Fruit fly (Drosophila melanogaster): Measurements from ENCODE around the gene PNUTS.

The PNUTS gene

dm6 chr2L:866950-867744, 3.1 kb upstream of the PNUTS start (continued):
- peak; percentile 92 for TF ChIP-seq Atf6 (GFP tag; IDR thresholded peaks at IDR 0.05)
- peak; percentile 12; the same call in 1 of the 2 replicates for TF ChIP-seq CG13287 (GFP tag; IDR thresholded peaks at IDR 0.05; ENCODE audit: partially characterized antibody)
- TF ChIP-seq slp2 (GFP tag; optimal IDR thresholded peaks at IDR 0.05) = peak; percentile 87
- TF ChIP-seq CG2678 (tag; optimal IDR thresholded peaks at IDR 0.05) = peak; percentile 96
- peak; percentile 82 for TF ChIP-seq Nf-YC (tag; optimal IDR thresholded peaks at IDR 0.05)
- peak; percentile 88 for TF ChIP-seq CG18262 (tag; optimal IDR thresholded peaks at IDR 0.05)
- peak; percentile 95 for TF ChIP-seq H2.0 (GFP tag; IDR thresholded peaks at IDR 0.05)
- peak; percentile 78 for TF ChIP-seq CG9609 (GFP tag; optimal IDR thresholded peaks at IDR 0.05)
- TF ChIP-seq CG6254 (GFP tag; optimal IDR thresholded peaks at IDR 0.05) = peak; percentile 37
- no peak for TF ChIP-seq sna (GFP tag; IDR thresholded peaks at IDR 0.05; ENCODE audit: partially characterized antibody)
- TF ChIP-seq CG18764 (GFP tag; optimal IDR thresholded peaks at IDR 0.05) = peak; percentile 81
- TF ChIP-seq MESR4 (GFP tag; optimal IDR thresholded peaks at IDR 0.05) = peak; percentile 24
- peak; percentile 97 for TF ChIP-seq CG32532 (GFP tag; IDR thresholded peaks at IDR 0.05)
- peak; percentile 95 for TF ChIP-seq H15 (GFP tag; IDR thresholded peaks at IDR 0.05)
- TF ChIP-seq gem (tag; optimal IDR thresholded peaks at IDR 0.05) = peak; percentile 95
- peak; percentile 95 for TF ChIP-seq CG17359 (tag; optimal IDR thresholded peaks at IDR 0.05)
- TF ChIP-seq ara (GFP tag; IDR thresholded peaks at IDR 0.05) = peak; percentile 95
- TF ChIP-seq z (GFP tag; IDR thresholded peaks at IDR 0.05) = no peak
- peak; percentile 75 for TF ChIP-seq sima (GFP tag; optimal IDR thresholded peaks at IDR 0.05)
- peak; percentile 95 for TF ChIP-seq lab (GFP tag; optimal IDR thresholded peaks at IDR 0.05)
- no peak; the same call in 2 of the 3 replicates for TF ChIP-seq HLH4C (GFP tag; IDR thresholded peaks at IDR 0.05; ENCODE audit: partially characterized antibody)
- TF ChIP-seq fd96Cb (tag; optimal IDR thresholded peaks at IDR 0.05) = peak; percentile 92
- TF ChIP-seq CG11723 (GFP tag; optimal IDR thresholded peaks at IDR 0.05) = peak; percentile 80
- peak; percentile 85 for TF ChIP-seq Mad (GFP tag; optimal IDR thresholded peaks at IDR 0.05)
- peak; percentile 14 for TF ChIP-seq Neu2 (GFP tag; optimal IDR thresholded peaks at IDR 0.05; ENCODE audit: borderline replicate concordance)
- peak; percentile 83 for TF ChIP-seq CG8944 (GFP tag; optimal IDR thresholded peaks at IDR 0.05)
- TF ChIP-seq CG11696 (GFP tag; IDR thresholded peaks at IDR 0.05) = peak; percentile 88
- peak; percentile 89 for TF ChIP-seq CG15696 (tag; optimal IDR thresholded peaks at IDR 0.05)
- TF ChIP-seq CG7271 (tag; optimal IDR thresholded peaks at IDR 0.05) = peak; percentile 28
- TF ChIP-seq Eip74EF (GFP tag; optimal IDR thresholded peaks at IDR 0.05) = peak in 1 of 2 experiments; percentile 87
- TF ChIP-seq Jarid2 (GFP tag; optimal IDR thresholded peaks at IDR 0.05) = peak; percentile 34
- peak; percentile 86 for TF ChIP-seq CG1792 (GFP tag; optimal IDR thresholded peaks at IDR 0.05)
- peak; percentile 92 for TF ChIP-seq al (GFP tag; IDR thresholded peaks at IDR 0.05)
- TF ChIP-seq ham (GFP tag; IDR thresholded peaks at IDR 0.05) = peak; percentile 76; the same call in 1 of the 2 replicates
- peak; percentile 69 for TF ChIP-seq exex (tag; optimal IDR thresholded peaks at IDR 0.05)
- TF ChIP-seq CG16815 (GFP tag; optimal IDR thresholded peaks at IDR 0.05) = peak; percentile 86
- peak; percentile 91 for TF ChIP-seq CG10209 (GFP tag; optimal IDR thresholded peaks at IDR 0.05)
- peak; percentile 92 for TF ChIP-seq tap (tag; optimal IDR thresholded peaks at IDR 0.05)
- peak; percentile 41; the same call in 1 of the 2 replicates for TF ChIP-seq tna (GFP tag; IDR thresholded peaks at IDR 0.05; ENCODE audit: partially characterized antibody)
- no peak for TF ChIP-seq ato (GFP tag; IDR thresholded peaks at IDR 0.05; ENCODE audit: partially characterized antibody)
- TF ChIP-seq trem (tag; optimal IDR thresholded peaks at IDR 0.05) = peak; percentile 62
- no peak for TF ChIP-seq CG14860 (GFP tag; IDR thresholded peaks at IDR 0.05; ENCODE audit: partially characterized antibody)
- TF ChIP-seq Nf-YB (GFP tag; optimal IDR thresholded peaks at IDR 0.05) = peak; percentile 73
- TF ChIP-seq dati (GFP tag; IDR thresholded peaks at IDR 0.05) = peak; percentile 80
- TF ChIP-seq CG34422 (GFP tag; IDR thresholded peaks at IDR 0.05) = peak; percentile 95
- peak; percentile 91 for TF ChIP-seq CG4424 (GFP tag; optimal IDR thresholded peaks at IDR 0.05)
- TF ChIP-seq ab (GFP tag; optimal IDR thresholded peaks at IDR 0.05) = peak; percentile 72

Measured in whole organism, embryonic.